Fruit fly (Drosophila melanogaster): ENCODE data around the gene CG5515.

DNA sequence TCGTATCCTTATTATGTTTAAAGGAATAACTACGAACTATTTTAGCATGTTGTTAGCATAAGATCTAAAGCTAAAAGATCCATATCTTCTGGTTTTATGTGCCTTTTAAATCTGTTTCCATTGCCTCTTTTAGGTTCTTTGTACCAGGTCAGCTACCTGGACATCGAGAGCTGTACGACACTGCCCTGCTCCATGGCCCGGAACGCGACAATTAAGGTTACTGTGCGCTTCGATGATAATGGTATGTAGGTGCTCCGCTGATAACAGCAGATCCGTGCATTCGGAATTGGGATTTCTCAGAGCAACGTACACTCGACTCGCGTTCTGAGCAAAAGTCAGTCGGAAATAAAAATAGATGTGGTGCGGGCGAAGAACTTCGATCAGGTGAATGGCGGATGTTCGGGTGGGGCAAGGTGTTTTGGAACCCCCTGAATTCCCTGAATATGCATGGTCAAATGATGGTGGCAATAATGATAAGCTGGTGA is 49.0 kb downstream of the CG5515 start:
- TF ChIP-seq rn (GFP tag; IDR thresholded peaks at IDR 0.05) (no peak), CG14655 (GFP tag; optimal IDR thresholded peaks at IDR 0.05) (no peak), Ets98B (GFP tag; IDR thresholded peaks at IDR 0.05) (no peak), CG12605 (GFP tag; IDR thresholded peaks at IDR 0.05) (no peak), EcR (GFP tag; optimal IDR thresholded peaks at IDR 0.05) (no peak), fd96Ca (GFP tag; IDR thresholded peaks at IDR 0.05) (no peak), D1 (tag; optimal IDR thresholded peaks at IDR 0.05) (no peak)
